Fruit fly (Drosophila melanogaster) whole organism, prepupa: ENCODE measurements around the gene CG7201.

ENCODE experiments used
- Blimp-1 ChIP-seq: fragments of 200-800 bp; sonication (Bioruptor generic); optimal IDR thresholded peaks from 3 replicates; lab custom pipeline; 2017; ENCODE audit warnings: missing biosample characterization, missing genetic modification characterization, mild to moderate bottlenecking, moderate library complexity, missing genetic modification reagents
- CG10631 ChIP-seq: fragments of 200-800 bp; sonication (Bioruptor generic); optimal IDR thresholded peaks from 2 replicates; lab custom pipeline; 2016; ENCODE audit warnings: missing biosample characterization, missing genetic modification characterization
- CG10669 ChIP-seq: fragments of 200-800 bp; sonication (Bioruptor generic); optimal IDR thresholded peaks from 3 replicates; lab custom pipeline; 2018; ENCODE audit warnings: missing biosample characterization, mild to moderate bottlenecking, missing genetic modification characterization, moderate library complexity
- CG11762 ChIP-seq: fragments of 200-800 bp; sonication (Bioruptor generic); optimal IDR thresholded peaks from 3 replicates; lab custom pipeline; 2016; ENCODE audit warnings: missing biosample characterization, missing genetic modification characterization; ENCODE audit not compliant: insufficient read depth
- CG11902 ChIP-seq: fragments of 200-800 bp; sonication (Bioruptor generic); optimal IDR thresholded peaks from 3 replicates; lab custom pipeline; 2016; ENCODE audit warnings: missing biosample characterization, missing genetic modification characterization
- CG15336 ChIP-seq: fragments of 200-800 bp; sonication (Bioruptor generic); IDR thresholded peaks from 2 replicates; pipeline ENCODE4 v1.3.6; 2022; ENCODE audit warnings: missing biosample characterization, missing genetic modification characterization
- CG1621 ChIP-seq: fragments of 200-800 bp; sonication (Bioruptor generic); optimal IDR thresholded peaks from 3 replicates; lab custom pipeline; 2018; ENCODE audit warnings: missing biosample characterization, mild to moderate bottlenecking, missing genetic modification characterization
- CG3032 ChIP-seq: fragments of 200-800 bp; optimal IDR thresholded peaks from 2 replicates; lab custom pipeline; 2019; ENCODE audit warnings: missing biosample characterization, mild to moderate bottlenecking, missing genetic modification characterization, moderate library complexity
- CG31627 ChIP-seq: fragments of 200-800 bp; sonication (Bioruptor generic); optimal IDR thresholded peaks from 3 replicates; lab custom pipeline; 2016; ENCODE audit warnings: missing biosample characterization, missing genetic modification characterization
- CG32006 ChIP-seq: fragments of 200-800 bp; sonication (Bioruptor generic); optimal IDR thresholded peaks from 3 replicates; lab custom pipeline; 2017; ENCODE audit warnings: missing biosample characterization, mild to moderate bottlenecking, missing genetic modification characterization
- CG3919 ChIP-seq: fragments of 200-800 bp; sonication (Bioruptor generic); optimal IDR thresholded peaks from 3 replicates; lab custom pipeline; 2016; ENCODE audit warnings: missing biosample characterization, missing genetic modification characterization
- CG4318 ChIP-seq: fragments of 200-800 bp; sonication (Bioruptor generic); optimal IDR thresholded peaks from 3 replicates; lab custom pipeline; 2017; ENCODE audit warnings: missing biosample characterization, mild to moderate bottlenecking, missing genetic modification characterization
- CG6163 ChIP-seq: fragments of 200-800 bp; sonication (Bioruptor generic); IDR thresholded peaks from 3 replicates; pipeline ENCODE4 v1.3.6; 2022; ENCODE audit warnings: missing biosample characterization, missing genetic modification characterization
- CG6276 ChIP-seq: fragments of 200-800 bp; sonication (Bioruptor generic); optimal IDR thresholded peaks from 2 replicates; lab custom pipeline; 2017; ENCODE audit warnings: missing biosample characterization, mild to moderate bottlenecking, missing genetic modification characterization
- CG6792 ChIP-seq: fragments of 200-800 bp; sonication (Bioruptor generic); optimal IDR thresholded peaks from 3 replicates; lab custom pipeline; 2016; ENCODE audit warnings: missing biosample characterization, missing genetic modification characterization
- CG6808 ChIP-seq: fragments of 200-800 bp; sonication (Bioruptor generic); optimal IDR thresholded peaks from 3 replicates; lab custom pipeline; 2017; ENCODE audit warnings: missing biosample characterization, missing genetic modification characterization, mild to moderate bottlenecking, moderate library complexity, missing genetic modification reagents
- CG6854 ChIP-seq: fragments of 200-800 bp; sonication (Bioruptor generic); optimal IDR thresholded peaks from 2 replicates; lab custom pipeline; 2017; ENCODE audit warnings: missing biosample characterization, mild to moderate bottlenecking, missing genetic modification characterization
- CG8319 ChIP-seq: fragments of 200-800 bp; sonication (Bioruptor generic); optimal IDR thresholded peaks from 3 replicates; lab custom pipeline; 2016; ENCODE audit warnings: missing biosample characterization, missing genetic modification characterization
- CG9139 ChIP-seq: fragments of 200-800 bp; sonication (Bioruptor generic); optimal IDR thresholded peaks from 3 replicates; lab custom pipeline; 2017; ENCODE audit warnings: missing biosample characterization, mild to moderate bottlenecking, missing genetic modification characterization
- Eip75B ChIP-seq: fragments of 200-800 bp; sonication (Bioruptor generic); optimal IDR thresholded peaks from 3 replicates; lab custom pipeline; 2016; ENCODE audit warnings: missing biosample characterization, missing genetic modification characterization
- Eip78C ChIP-seq: fragments of 200-800 bp; sonication (Bioruptor generic); peaks from one replicate; lab custom pipeline; 2016; ENCODE audit warnings: missing biosample characterization, missing genetic modification characterization
- Eip93F ChIP-seq: fragments of 200-800 bp; sonication (Bioruptor generic); optimal IDR thresholded peaks from 2 replicates; lab custom pipeline; 2016; ENCODE audit warnings: missing biosample characterization, mild to moderate bottlenecking, missing genetic modification characterization
- Gug ChIP-seq: fragments of 200-800 bp; sonication (Bioruptor generic); IDR thresholded peaks from 2 replicates; pipeline ENCODE4 v1.3.6; 2022; ENCODE audit warnings: missing biosample characterization, missing genetic modification characterization
- Hr38 ChIP-seq: sonication (Bioruptor generic); optimal IDR thresholded peaks from 2 replicates; lab custom pipeline; 2016; ENCODE audit warnings: missing biosample characterization, missing genetic modification characterization
- Hr39 ChIP-seq: fragments of 200-800 bp; sonication (Bioruptor generic); optimal IDR thresholded peaks from 2 replicates; lab custom pipeline; 2016; ENCODE audit warnings: missing biosample characterization, missing genetic modification characterization
- Hr4 ChIP-seq: fragments of 200-800 bp; sonication (Bioruptor generic); optimal IDR thresholded peaks from 3 replicates; lab custom pipeline; 2016; ENCODE audit warnings: missing biosample characterization, missing genetic modification characterization
- Met ChIP-seq: fragments of 200-800 bp; sonication (Bioruptor generic); optimal IDR thresholded peaks from 3 replicates; lab custom pipeline; 2016; ENCODE audit warnings: missing biosample characterization, missing genetic modification characterization
- OdsH ChIP-seq: fragments of 200-800 bp; sonication (Bioruptor generic); optimal IDR thresholded peaks from 3 replicates; lab custom pipeline; 2016; ENCODE audit warnings: missing biosample characterization, missing genetic modification characterization
- Smox ChIP-seq: fragments of 200-800 bp; sonication (Bioruptor generic); optimal IDR thresholded peaks from 3 replicates; lab custom pipeline; 2016; ENCODE audit warnings: missing biosample characterization, missing genetic modification characterization
- Sox102F ChIP-seq: fragments of 200-800 bp; sonication (Bioruptor generic); optimal IDR thresholded peaks from 2 replicates; lab custom pipeline; 2016; ENCODE audit warnings: missing biosample characterization, mild to moderate bottlenecking, missing genetic modification characterization
- Sox14 ChIP-seq: fragments of 200-800 bp; sonication (Bioruptor generic); optimal IDR thresholded peaks from 3 replicates; lab custom pipeline; 2016; ENCODE audit warnings: missing biosample characterization, missing genetic modification characterization
- Sox15 ChIP-seq: fragments of 200-800 bp; sonication (Bioruptor generic); optimal IDR thresholded peaks from 3 replicates; lab custom pipeline; 2016; ENCODE audit warnings: missing biosample characterization, missing genetic modification characterization
- achi ChIP-seq: fragments of 200-800 bp; sonication (Bioruptor generic); optimal IDR thresholded peaks from 3 replicates; lab custom pipeline; 2016; ENCODE audit warnings: missing biosample characterization, missing genetic modification characterization
- acj6 ChIP-seq: fragments of 200-800 bp; sonication (Bioruptor generic); optimal IDR thresholded peaks from 3 replicates; lab custom pipeline; 2016; ENCODE audit warnings: missing biosample characterization, missing genetic modification characterization
- dac ChIP-seq: fragments of 200-800 bp; sonication (Bioruptor generic); optimal IDR thresholded peaks from 2 replicates; lab custom pipeline; 2017; ENCODE audit warnings: missing biosample characterization, mild to moderate bottlenecking, missing genetic modification characterization
- eg ChIP-seq: fragments of 200-800 bp; sonication (Bioruptor generic); IDR thresholded peaks from 3 replicates; pipeline ENCODE4 v1.3.6; 2022; ENCODE audit warnings: missing biosample characterization, missing genetic modification characterization
- esn ChIP-seq: fragments of 200-800 bp; sonication (Bioruptor generic); optimal IDR thresholded peaks from 2 replicates; lab custom pipeline; 2016; ENCODE audit warnings: missing biosample characterization, mild to moderate bottlenecking, missing genetic modification characterization, moderate library complexity
- fd59A ChIP-seq: fragments of 200-800 bp; sonication (Bioruptor generic); optimal IDR thresholded peaks from 2 replicates; lab custom pipeline; 2017; ENCODE audit warnings: missing biosample characterization, mild to moderate bottlenecking, missing genetic modification characterization, missing genetic modification reagents
- lz ChIP-seq: fragments of 200-800 bp; sonication (Bioruptor generic); optimal IDR thresholded peaks from 3 replicates; lab custom pipeline; 2016; ENCODE audit warnings: missing biosample characterization, missing genetic modification characterization
- net ChIP-seq: fragments of 200-800 bp; sonication (Bioruptor generic); optimal IDR thresholded peaks from 3 replicates; lab custom pipeline; 2016; ENCODE audit warnings: missing biosample characterization, missing genetic modification characterization
- ss ChIP-seq, 2 experiments: fragments of 200-800 bp; sonication (Bioruptor generic); optimal IDR thresholded peaks; 2 replicates in 1 of 2; 3 replicates in 1 of 2; lab custom pipeline; 2017 to 2018; ENCODE audit warnings: mild to moderate bottlenecking in 2 of 2, missing biosample characterization in 2 of 2, missing genetic modification characterization in 2 of 2, moderate library complexity in 1 of 2
- svp ChIP-seq: fragments of 200-800 bp; sonication (Bioruptor generic); peaks from one replicate; lab custom pipeline; 2016; ENCODE audit warnings: missing biosample characterization, missing genetic modification characterization
- topi ChIP-seq: fragments of 200-800 bp; sonication (Bioruptor generic); optimal IDR thresholded peaks from 3 replicates; lab custom pipeline; 2016; ENCODE audit warnings: missing biosample characterization, missing genetic modification characterization
- vri ChIP-seq: fragments of 200-800 bp; sonication (Bioruptor generic); optimal IDR thresholded peaks from 3 replicates; lab custom pipeline; 2016; ENCODE audit warnings: missing biosample characterization, mild to moderate bottlenecking, missing genetic modification characterization

The CG7201 gene

DNA sequence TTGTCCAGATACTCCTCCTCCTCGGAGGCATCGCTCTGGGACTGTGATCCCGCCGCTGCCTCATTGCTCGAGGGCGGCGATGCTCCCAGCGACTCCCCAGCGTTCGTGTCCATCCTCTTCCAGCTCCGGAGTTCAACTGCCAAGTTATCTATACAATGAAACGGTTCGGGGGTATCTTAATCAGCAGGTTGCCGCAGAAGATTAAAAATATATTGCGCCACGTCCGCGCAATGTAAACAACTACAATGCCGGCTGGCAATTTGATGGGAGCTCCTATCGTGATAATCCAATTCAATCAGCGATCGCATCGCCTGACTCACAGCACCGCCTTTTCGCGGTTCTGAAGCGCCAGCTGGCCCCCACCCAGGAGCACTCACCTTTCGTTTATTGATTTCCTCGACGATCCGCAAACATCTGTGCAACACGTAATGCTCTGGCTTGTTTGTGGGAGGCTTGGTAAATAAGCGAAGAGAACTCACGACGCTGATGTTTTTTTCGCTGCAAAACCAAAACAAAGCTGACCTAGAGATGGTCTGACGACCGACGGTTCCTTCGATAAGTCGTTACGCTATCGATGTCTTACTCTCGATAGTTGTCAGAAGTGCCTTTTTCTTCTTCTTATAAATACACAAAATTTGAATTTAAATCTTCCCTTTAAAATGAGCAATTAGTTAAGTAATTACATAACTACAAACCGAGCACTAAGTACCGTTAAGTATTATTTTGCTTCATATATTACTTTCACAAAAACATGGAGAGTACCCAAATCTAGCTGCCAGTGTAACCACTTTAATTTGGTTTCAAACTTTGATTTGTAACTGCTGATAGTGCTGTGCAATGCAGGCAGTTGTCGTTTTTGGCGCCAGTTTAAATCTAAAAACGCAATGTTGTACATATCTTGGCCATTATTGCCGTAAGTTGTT, 5.5 kb downstream of the CG7201 start, which contains the start of gene cert (continued):
- TF ChIP-seq Gug (GFP tag; lab: Robert Waterston, UW) (no peak), ss (GFP tag; optimal IDR thresholded peaks at IDR 0.05; lab: Kevin White, UChicago) (peak in 1 of 2 experiments; percentile 49), topi (GFP tag; lab: Kevin White, UChicago) (no peak), achi (GFP tag; lab: Kevin White, UChicago) (peak; percentile 68), Eip75B (GFP tag; lab: Kevin White, UChicago) (peak; percentile 52), CG11902 (GFP tag; lab: Kevin White, UChicago) (no peak), acj6 (GFP tag; lab: Kevin White, UChicago) (no peak), Hr39 (GFP tag; lab: Kevin White, UChicago) (peak; percentile 25), Sox102F (GFP tag; lab: Kevin White, UChicago) (peak; percentile 40), CG11762 (GFP tag; lab: Kevin White, UChicago) (no peak), CG4318 (GFP tag; lab: Kevin White, UChicago) (no peak), vri (GFP tag; lab: Kevin White, UChicago) (peak; percentile 88), Blimp-1 (GFP tag; lab: Kevin White, UChicago) (peak; percentile 24), Sox14 (GFP tag; lab: Kevin White, UChicago) (peak; percentile 59)

DNA sequence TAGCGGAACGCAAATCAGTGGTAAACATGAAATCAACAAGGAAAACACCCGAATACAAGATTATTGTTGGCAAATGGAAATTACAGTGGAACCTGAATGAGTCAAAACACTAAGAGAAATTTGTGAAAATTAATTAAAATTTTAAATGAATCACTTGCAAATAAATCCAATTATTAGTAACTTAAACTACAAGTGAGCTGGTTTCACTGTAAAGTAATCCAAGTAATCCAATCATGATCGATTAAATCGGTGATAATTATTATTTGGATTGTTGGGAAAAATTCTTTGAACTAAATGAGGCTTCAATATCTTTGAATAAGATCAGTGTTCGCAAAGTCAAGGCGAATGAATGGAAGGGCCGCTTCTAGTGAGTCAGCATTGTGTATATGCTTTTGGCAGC, 6.7 kb downstream of the CG7201 start:
- TF ChIP-seq CG3919 (GFP tag; lab: Kevin White, UChicago) (no peak), OdsH (GFP tag; lab: Kevin White, UChicago) (no peak), lz (GFP tag; lab: Kevin White, UChicago) (peak; percentile 4), Smox (GFP tag; lab: Kevin White, UChicago) (peak; percentile 14), CG6854 (GFP tag; lab: Kevin White, UChicago) (no peak), CG31627 (GFP tag; lab: Kevin White, UChicago) (peak; percentile 2), CG10631 (GFP tag; lab: Kevin White, UChicago) (no peak), esn (peak; percentile 28), Sox15 (no peak), Eip75B (GFP tag; lab: Kevin White, UChicago) (no peak), vri (GFP tag; lab: Kevin White, UChicago) (no peak), Met (GFP tag; lab: Kevin White, UChicago) (peak; percentile 40), svp (GFP tag; lab: Kevin White, UChicago) (peak; percentile 70), CG32006 (GFP tag; lab: Kevin White, UChicago) (no peak), CG6163 (GFP tag; lab: Robert Waterston, UW) (no peak), CG1621 (tag; lab: Kevin White, UChicago) (no peak), Sox14 (GFP tag; lab: Kevin White, UChicago) (no peak), Hr39 (GFP tag; lab: Kevin White, UChicago) (peak; percentile 20), topi (GFP tag; lab: Kevin White, UChicago) (peak; percentile 29), CG6792 (no peak)

DNA sequence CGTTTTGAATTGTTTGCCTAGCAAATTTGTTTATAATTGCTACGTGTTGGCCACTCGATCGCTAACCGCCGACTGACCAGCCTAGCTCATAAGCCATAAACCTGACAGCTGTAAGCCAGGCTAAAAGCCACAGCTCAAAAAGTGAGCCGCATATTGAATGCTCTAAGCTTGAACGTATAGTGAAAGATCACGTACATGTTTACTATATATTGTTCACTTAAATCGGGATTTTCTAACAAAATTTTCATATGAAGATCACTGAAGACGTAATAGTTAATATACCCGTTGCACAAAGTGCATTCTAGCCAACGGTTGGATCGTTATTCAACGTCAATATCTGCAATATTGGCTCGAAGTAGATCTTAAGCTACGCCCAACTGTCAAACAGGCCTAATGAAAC, 8.7 kb downstream of the CG7201 start:
- TF ChIP-seq Hr39 (GFP tag; lab: Kevin White, UChicago): no peak
- TF ChIP-seq CG15336 (GFP tag; lab: Robert Waterston, UW): peak; percentile 56
- no peak for TF ChIP-seq CG9139 (GFP tag; lab: Kevin White, UChicago)
- TF ChIP-seq acj6 (GFP tag; lab: Kevin White, UChicago): no peak
- no peak for TF ChIP-seq CG3032
- peak; percentile 42 for TF ChIP-seq CG6276 (GFP tag; lab: Kevin White, UChicago)
- TF ChIP-seq Eip75B (GFP tag; lab: Kevin White, UChicago): no peak
- no peak for TF ChIP-seq Sox102F (GFP tag; lab: Kevin White, UChicago)
- no peak for TF ChIP-seq CG11762 (GFP tag; lab: Kevin White, UChicago)
- no peak for TF ChIP-seq CG6808 (GFP tag; lab: Kevin White, UChicago)
- TF ChIP-seq Eip93F (GFP tag; lab: Kevin White, UChicago): no peak
- no peak for TF ChIP-seq Sox15
- no peak for TF ChIP-seq Hr38 (GFP tag; lab: Kevin White, UChicago)
- no peak for TF ChIP-seq Eip78C (GFP tag; lab: Kevin White, UChicago)
- no peak for TF ChIP-seq Hr4 (GFP tag; lab: Kevin White, UChicago)
- no peak for TF ChIP-seq CG1621 (tag; lab: Kevin White, UChicago)
- no peak for TF ChIP-seq lz (GFP tag; lab: Kevin White, UChicago)
- TF ChIP-seq eg (GFP tag; lab: Robert Waterston, UW): peak; percentile 47; the same call in 1 of the 3 replicates
- no peak for TF ChIP-seq CG10669 (GFP tag; lab: Kevin White, UChicago)
- TF ChIP-seq net (GFP tag; lab: Kevin White, UChicago): no peak
- no peak for TF ChIP-seq fd59A (GFP tag; lab: Kevin White, UChicago)
- no peak for TF ChIP-seq dac (GFP tag; lab: Kevin White, UChicago)
- no peak for TF ChIP-seq CG4318 (GFP tag; lab: Kevin White, UChicago)
- TF ChIP-seq CG8319 (GFP tag; lab: Kevin White, UChicago): no peak
